Worm (Caenorhabditis elegans): ENCODE measurements around the gene sdz-37.
A peak's percentile ranks its signal among the peaks of the same experiment; 100 is the strongest.

Gene sdz-37

ce11 chrII:10502491-10503063 lies 37.9 kb downstream of the sdz-37 start, which contains the start of gene myrf-1:
myrf-1 (minus strand) TSS chrII:10502541.
- TF ChIP-seq nhr-84 (tag; optimal IDR thresholded peaks at IDR 0.05) = no peak
- peak; percentile 52 for TF ChIP-seq lin-13 (GFP tag; optimal IDR thresholded peaks at IDR 0.05)
- peak; percentile 37 for TF ChIP-seq pax-3 (tag; optimal IDR thresholded peaks at IDR 0.05)
- TF ChIP-seq lin-39 (tag; optimal IDR thresholded peaks at IDR 0.05) = no peak
- peak; percentile 51 for TF ChIP-seq nhr-237 (tag; optimal IDR thresholded peaks at IDR 0.05)
- peak; percentile 85 for TF ChIP-seq nhr-20 (tag; optimal IDR thresholded peaks at IDR 0.05)
- TF ChIP-seq mab-9 (GFP tag; IDR thresholded peaks at IDR 0.05) = peak; percentile 53; the same call in 1 of the 2 replicates
- no peak for TF ChIP-seq ceh-63 (GFP tag; optimal IDR thresholded peaks at IDR 0.05)
- TF ChIP-seq efl-3 (GFP tag; optimal IDR thresholded peaks at IDR 0.05) = peak; percentile 22
- TF ChIP-seq sox-4 (tag; optimal IDR thresholded peaks at IDR 0.05) = peak; percentile 54
- TF ChIP-seq nhr-90 (tag; optimal IDR thresholded peaks at IDR 0.05; ENCODE audit: poor library complexity) = peak; percentile 73
- TF ChIP-seq tbx-2 (tag; optimal IDR thresholded peaks at IDR 0.05) = peak; percentile 85
- TF ChIP-seq ceh-88 (GFP tag; IDR thresholded peaks at IDR 0.05) = no peak
- peak; percentile 13 for TF ChIP-seq F16B12.6 (tag; optimal IDR thresholded peaks at IDR 0.05)
- peak; percentile 82 for TF ChIP-seq rnt-1 (tag; optimal IDR thresholded peaks at IDR 0.05)
- TF ChIP-seq pqm-1 (tag; optimal IDR thresholded peaks at IDR 0.05) = no peak
- peak; percentile 48 for TF ChIP-seq snpc-4 (tag; optimal IDR thresholded peaks at IDR 0.05)
- TF ChIP-seq fkh-8 (tag; optimal IDR thresholded peaks at IDR 0.05) = peak; percentile 90
- peak; percentile 73 for TF ChIP-seq blmp-1 (tag; optimal IDR thresholded peaks at IDR 0.05)
- no peak for TF ChIP-seq aly-2 (tag; optimal IDR thresholded peaks at IDR 0.05)
- no peak for TF ChIP-seq hpl-2 (GFP tag; optimal IDR thresholded peaks at IDR 0.05)
- no peak for TF ChIP-seq ces-1 (GFP tag; optimal IDR thresholded peaks at IDR 0.05)
- TF ChIP-seq nhr-12 (tag; optimal IDR thresholded peaks at IDR 0.05) = no peak
- peak; percentile 75 for TF ChIP-seq nhr-77 (tag; optimal IDR thresholded peaks at IDR 0.05)
- no peak for TF ChIP-seq zag-1 (tag; optimal IDR thresholded peaks at IDR 0.05)
- peak; percentile 15 for TF ChIP-seq lin-15B (tag; optimal IDR thresholded peaks at IDR 0.05)
- peak; percentile 73 for TF ChIP-seq unc-86 (tag; optimal IDR thresholded peaks at IDR 0.05)
- TF ChIP-seq unc-130 (tag; optimal IDR thresholded peaks at IDR 0.05) = peak; percentile 70
- peak; percentile 91 for TF ChIP-seq nhr-71 (tag; optimal IDR thresholded peaks at IDR 0.05)
- peak; percentile 85 for TF ChIP-seq ceh-8 (GFP tag; optimal IDR thresholded peaks at IDR 0.05)
- peak; percentile 66 for TF ChIP-seq fkh-10 (GFP tag; optimal IDR thresholded peaks at IDR 0.05)
- TF ChIP-seq hlh-17 (GFP tag; optimal IDR thresholded peaks at IDR 0.05; ENCODE audit: borderline replicate concordance) = no peak
- TF ChIP-seq sup-37 (GFP tag; optimal IDR thresholded peaks at IDR 0.05) = no peak
- TF ChIP-seq hlh-4 (tag; optimal IDR thresholded peaks at IDR 0.05) = no peak
- TF ChIP-seq mdl-1 (tag; optimal IDR thresholded peaks at IDR 0.05) = peak in 1 of 2 experiments; percentile 83
- TF ChIP-seq alr-1 (tag; optimal IDR thresholded peaks at IDR 0.05; ENCODE audit: borderline replicate concordance) = no peak
- peak; percentile 97 for TF ChIP-seq lin-14 (GFP tag; optimal IDR thresholded peaks at IDR 0.05)
- TF ChIP-seq egl-27 (tag; optimal IDR thresholded peaks at IDR 0.05) = peak; percentile 32 to 41
- peak; percentile 66 for TF ChIP-seq irx-1 (tag; optimal IDR thresholded peaks at IDR 0.05)
- no peak for TF ChIP-seq ceh-90 (tag; optimal IDR thresholded peaks at IDR 0.05)
- peak; percentile 80 for TF ChIP-seq nhr-19 (GFP tag; conservative IDR thresholded peaks at IDR 0.05)
- peak; percentile 64 for TF ChIP-seq grh-1 (GFP tag; IDR thresholded peaks at IDR 0.05)
- no peak for TF ChIP-seq unc-62 (GFP tag; optimal IDR thresholded peaks at IDR 0.05)
- peak; percentile 58 for TF ChIP-seq lir-3 (tag; optimal IDR thresholded peaks at IDR 0.05; ENCODE audit: poor library complexity)
- peak; percentile 72 for TF ChIP-seq pag-3 (tag; optimal IDR thresholded peaks at IDR 0.05; ENCODE audit: borderline replicate concordance, insufficient read depth)
- TF ChIP-seq ets-5 (GFP tag; IDR thresholded peaks at IDR 0.05) = no peak
- TF ChIP-seq tlp-1 (tag; optimal IDR thresholded peaks at IDR 0.05) = no peak
- TF ChIP-seq C16A3.4 (tag; optimal IDR thresholded peaks at IDR 0.05) = peak; percentile 65
- TF ChIP-seq snu-23 (GFP tag; optimal IDR thresholded peaks at IDR 0.05) = peak; percentile 88
- peak; percentile 10 for TF ChIP-seq mef-2 (tag; optimal IDR thresholded peaks at IDR 0.05)
- TF ChIP-seq efl-1 (optimal IDR thresholded peaks at IDR 0.05) = peak; percentile 72 to 79
- peak; percentile 55 to 91 for TF ChIP-seq efl-1 (GFP tag; optimal IDR thresholded peaks at IDR 0.05 in 1 of 2)
